Worm (Caenorhabditis elegans): ENCODE measurements around the gene srw-91.
"Not testable (repeated sequence)": the region's sequence is repeated elsewhere in the genome, so short reads cannot be mapped to it uniquely, and the experiment has no call there.

Gene srw-91

ce11 chrV:1693876-1694275, 13.2 kb upstream of the srw-91 start, which contains the start of gene Y46H3C.7:
Gene Y46H3C.7 (minus strand): TSS chrV:1694022.
- not testable (repeated sequence) for TF ChIP-seq eor-1, nhr-25, elt-1 (tag; optimal IDR thresholded peaks at IDR 0.05)

ce11 chrV:1692494-1692893, 11.8 kb upstream of the srw-91 start, which contains the start of gene Y46H3C.5:
Gene Y46H3C.5 (minus strand): TSS chrV:1692495.
- TF ChIP-seq nhr-76, egl-27, ZK546.5 (tag; optimal IDR thresholded peaks at IDR 0.05): not testable (repeated sequence)

- TF ChIP-seq mml-1 (tag; optimal IDR thresholded peaks at IDR 0.05) = no peak
Measured at ce11 chrV:1685328-1685727, 4.7 kb upstream of the srw-91 start, which contains the start of gene srh-5. Gene srh-5 (plus strand): TSS chrV:1685628.

ce11 chrV:1682279-1682678, 1.6 kb upstream of the srw-91 start, which contains the start of gene srh-3:
Gene srh-3 (plus strand): TSS chrV:1682579.
- no peak for TF ChIP-seq elt-2 (tag; optimal IDR thresholded peaks at IDR 0.05)

DNA sequence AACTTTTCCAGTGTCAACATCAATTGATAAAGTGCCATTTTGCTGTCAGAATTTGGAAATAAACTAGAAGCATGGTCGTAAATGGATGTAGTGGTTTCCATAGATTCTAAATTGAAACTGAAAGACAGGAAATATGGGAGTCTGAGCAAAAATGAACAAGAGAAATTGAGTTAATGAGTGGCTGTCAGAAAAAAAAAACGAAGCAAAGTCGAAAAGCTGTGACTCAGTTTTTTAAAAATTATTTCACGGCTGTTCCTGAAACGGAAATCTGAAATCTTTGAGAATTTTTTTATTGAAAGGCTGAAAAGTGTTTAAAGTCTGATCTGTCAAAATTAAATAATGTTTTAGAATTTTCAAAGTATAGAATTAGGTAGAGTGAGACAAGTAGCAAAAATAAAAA, 2.4 kb downstream of the srw-91 start, which contains the start of gene srw-98:
TSS of gene srw-98 (minus strand) at position 101 of the 400 bp plus-strand sequence.
- no peak for TF ChIP-seq ztf-4 (tag; optimal IDR thresholded peaks at IDR 0.05)
- no peak for TF ChIP-seq nhr-76 (tag; optimal IDR thresholded peaks at IDR 0.05)
- TF ChIP-seq snpc-4 (tag; optimal IDR thresholded peaks at IDR 0.05) = no peak
- no peak for TF ChIP-seq nhr-12 (tag; optimal IDR thresholded peaks at IDR 0.05)
- no peak for TF ChIP-seq pqm-1 (tag; optimal IDR thresholded peaks at IDR 0.05)
- TF ChIP-seq jun-1 (tag; optimal IDR thresholded peaks at IDR 0.05) = no peak
- TF ChIP-seq ceh-16 (tag; optimal IDR thresholded peaks at IDR 0.05) = no peak
- no peak for TF ChIP-seq egl-5 (tag; optimal IDR thresholded peaks at IDR 0.05)
- TF ChIP-seq pha-4 (tag; optimal IDR thresholded peaks at IDR 0.05) = no peak
- no peak for TF ChIP-seq ceh-82 (tag; optimal IDR thresholded peaks at IDR 0.05)
- no peak for TF ChIP-seq fos-1 (tag; optimal IDR thresholded peaks at IDR 0.05)
- TF ChIP-seq nhr-237 (tag; optimal IDR thresholded peaks at IDR 0.05) = no peak
- TF ChIP-seq daf-12 (tag; optimal IDR thresholded peaks at IDR 0.05) = no peak
- no peak for TF ChIP-seq ama-1 (optimal IDR thresholded peaks at IDR 0.05)
- no peak for TF ChIP-seq hmg-11 (tag; optimal IDR thresholded peaks at IDR 0.05)
- no peak for TF ChIP-seq lin-39 (tag; optimal IDR thresholded peaks at IDR 0.05)
- TF ChIP-seq nfya-1 (tag; optimal IDR thresholded peaks at IDR 0.05; ENCODE audit: insufficient read depth) = no peak
- no peak for TF ChIP-seq nhr-11 (tag; optimal IDR thresholded peaks at IDR 0.05)
- TF ChIP-seq mdl-1 (tag; optimal IDR thresholded peaks at IDR 0.05) = no peak

ce11 chrV:1668216-1668615, 12.5 kb downstream of the srw-91 start, which contains the start of gene irld-42:
Gene irld-42 (plus strand): TSS chrV:1668516.
- TF ChIP-seq lin-39 (tag; optimal IDR thresholded peaks at IDR 0.05) = no peak
- TF ChIP-seq ceh-16 (tag; optimal IDR thresholded peaks at IDR 0.05) = no peak
- TF ChIP-seq jun-1 (tag; optimal IDR thresholded peaks at IDR 0.05) = no peak
- no peak for TF ChIP-seq fos-1 (tag; optimal IDR thresholded peaks at IDR 0.05)
- no peak for TF ChIP-seq nhr-28 (tag; optimal IDR thresholded peaks at IDR 0.05)
- TF ChIP-seq nhr-25 (tag; optimal IDR thresholded peaks at IDR 0.05) = no peak
- TF ChIP-seq lsy-12 (tag; optimal IDR thresholded peaks at IDR 0.05) = no peak

DNA sequence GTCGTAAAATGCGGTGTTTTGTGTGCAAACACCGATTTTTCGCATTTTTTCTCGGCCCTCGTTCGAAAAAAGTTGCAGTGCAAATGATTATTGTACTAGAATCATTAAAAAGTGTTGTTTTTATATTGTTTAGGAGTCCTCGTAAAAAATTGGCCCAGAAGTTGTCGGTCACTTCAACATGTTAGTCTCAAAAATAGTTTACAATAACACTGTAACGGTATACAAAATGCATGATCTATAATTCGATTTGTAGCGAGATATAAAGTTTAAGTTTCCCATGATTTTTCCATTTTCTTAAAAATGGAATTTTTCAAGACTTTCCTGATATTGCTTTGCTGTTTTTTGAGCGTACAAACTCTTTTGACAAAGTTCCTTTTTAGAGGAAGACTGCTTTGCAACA, 13.8 kb downstream of the srw-91 start, which contains the start of gene K04F1.8:
TSS of gene K04F1.8 (plus strand) at position 301 of the 400 bp plus-strand sequence.
- no peak for TF ChIP-seq pqm-1 (tag; optimal IDR thresholded peaks at IDR 0.05)
- TF ChIP-seq mml-1 (tag; optimal IDR thresholded peaks at IDR 0.05) = no peak
- no peak for TF ChIP-seq ztf-4 (tag; optimal IDR thresholded peaks at IDR 0.05)
- TF ChIP-seq hmg-11 (tag; optimal IDR thresholded peaks at IDR 0.05) = no peak
- no peak for TF ChIP-seq fkh-2 (tag; optimal IDR thresholded peaks at IDR 0.05)
- TF ChIP-seq tbx-2 (tag; optimal IDR thresholded peaks at IDR 0.05) = no peak
- no peak for TF ChIP-seq egl-27 (tag; optimal IDR thresholded peaks at IDR 0.05)
- TF ChIP-seq skn-1 (tag; optimal IDR thresholded peaks at IDR 0.05) = no peak
- TF ChIP-seq elt-3 (tag; optimal IDR thresholded peaks at IDR 0.05) = no peak
- TF ChIP-seq nhr-67 (tag; optimal IDR thresholded peaks at IDR 0.05) = no peak
- no peak for TF ChIP-seq lin-39 (tag; optimal IDR thresholded peaks at IDR 0.05)
- TF ChIP-seq ZK546.5 (tag; optimal IDR thresholded peaks at IDR 0.05) = no peak
- TF ChIP-seq nhr-11 (tag; optimal IDR thresholded peaks at IDR 0.05) = no peak
- TF ChIP-seq pha-4 (tag; optimal IDR thresholded peaks at IDR 0.05) = no peak
- no peak for TF ChIP-seq elt-2 (tag; optimal IDR thresholded peaks at IDR 0.05)
- no peak for TF ChIP-seq elt-1 (tag; optimal IDR thresholded peaks at IDR 0.05)

Measured in whole organism, L3 larva.